Fruit fly (Drosophila melanogaster): ENCODE data around the gene Cpr97Ea.

DNA sequence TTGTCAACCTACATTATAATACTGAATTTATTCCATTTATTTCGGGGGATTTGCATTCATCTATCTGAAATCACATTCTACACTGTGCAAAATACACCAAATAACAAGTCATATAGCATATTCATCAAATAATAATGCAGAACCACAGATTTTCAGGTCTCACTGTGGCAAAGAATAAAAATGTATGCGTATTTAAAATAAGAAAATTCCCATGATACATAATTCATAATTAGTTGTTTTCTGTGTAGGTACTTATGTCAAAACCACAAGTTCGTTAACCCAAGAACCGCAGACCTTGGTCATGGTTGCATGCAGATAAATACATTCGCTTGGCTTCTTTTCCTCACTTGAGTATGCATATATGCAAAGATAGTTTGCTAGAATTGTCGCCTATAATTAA lies 4.7 kb upstream of the Cpr97Ea start:
- no peak for TF ChIP-seq h (optimal IDR thresholded peaks at IDR 0.05)
- no peak for TF ChIP-seq psq (optimal IDR thresholded peaks at IDR 0.05)
- TF ChIP-seq Sin3A (optimal IDR thresholded peaks at IDR 0.05) = no peak
- no peak for TF ChIP-seq Myc (optimal IDR thresholded peaks at IDR 0.05)
- TF ChIP-seq ttk (optimal IDR thresholded peaks at IDR 0.05) = no peak

Measured in Kc167 (cell line).